Fruit fly (Drosophila melanogaster): ENCODE data around the gene CG11696.

The CG11696 gene

DNA sequence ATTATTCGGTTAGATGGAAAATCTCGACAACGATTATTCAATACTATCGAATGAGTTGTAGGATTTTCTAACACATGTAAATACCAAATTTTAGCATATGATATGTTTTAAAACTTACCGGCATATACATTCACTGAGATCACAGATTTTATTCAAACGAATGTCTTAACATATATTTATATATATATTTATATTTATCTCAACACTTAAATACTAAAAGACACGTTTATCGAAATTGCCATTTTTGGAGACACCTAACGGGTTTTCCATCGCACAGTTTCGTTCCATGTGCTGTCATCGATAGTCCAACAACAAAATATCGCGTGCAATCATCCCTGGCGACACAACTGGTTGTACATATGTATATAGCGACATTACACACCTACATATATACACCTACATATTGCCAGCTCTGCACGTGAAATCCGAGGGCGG is 38.1 kb downstream of the CG11696 start, which contains the start of the genes CG2247 and CG1703 (continued):
- TF ChIP-seq CG14710 (tag; optimal IDR thresholded peaks at IDR 0.05) (peak; percentile 76), grn (GFP tag; optimal IDR thresholded peaks at IDR 0.05) (peak; percentile 26), Optix (GFP tag; IDR thresholded peaks at IDR 0.05) (no peak), HLH4C (GFP tag; IDR thresholded peaks at IDR 0.05; ENCODE audit: partially characterized antibody) (peak; percentile 73; the same call in 2 of the 3 replicates), sim (GFP tag; IDR thresholded peaks at IDR 0.05) (no peak), CG17359 (tag; optimal IDR thresholded peaks at IDR 0.05) (no peak), Doc3 (GFP tag; IDR thresholded peaks at IDR 0.05; ENCODE audit: partially characterized antibody) (peak; percentile 70; the same call in 2 of the 3 replicates), Myb (GFP tag; optimal IDR thresholded peaks at IDR 0.05) (peak; percentile 23), CG17186 (GFP tag; optimal IDR thresholded peaks at IDR 0.05) (peak; percentile 39), pzg (GFP tag; optimal IDR thresholded peaks at IDR 0.05) (peak; percentile 78), ttk (GFP tag; IDR thresholded peaks at IDR 0.05) (no peak), Ets97D (GFP tag; optimal IDR thresholded peaks at IDR 0.05) (peak; percentile 25), CG10267 (tag; optimal IDR thresholded peaks at IDR 0.05) (peak; percentile 80), Max (GFP tag; optimal IDR thresholded peaks at IDR 0.05) (peak; percentile 22), sug (tag; optimal IDR thresholded peaks at IDR 0.05) (peak; percentile 30), CG2712 (tag; optimal IDR thresholded peaks at IDR 0.05) (peak; percentile 60), Doc2 (GFP tag; IDR thresholded peaks at IDR 0.05) (no peak), nom (GFP tag; optimal IDR thresholded peaks at IDR 0.05) (no peak), CG17912 (GFP tag; optimal IDR thresholded peaks at IDR 0.05) (no peak), Sry-δ (GFP tag; optimal IDR thresholded peaks at IDR 0.05) (peak; percentile 75), tna (GFP tag; IDR thresholded peaks at IDR 0.05; ENCODE audit: partially characterized antibody) (peak; percentile 51; the same call in 1 of the 2 replicates), HmgZ (tag; optimal IDR thresholded peaks at IDR 0.05) (peak; percentile 4), cato (GFP tag; optimal IDR thresholded peaks at IDR 0.05; ENCODE audit: borderline replicate concordance) (no peak), chinmo (GFP tag; IDR thresholded peaks at IDR 0.05; ENCODE audit: partially characterized antibody) (peak; percentile 58; the same call in 1 of the 4 replicates), D19A (tag; optimal IDR thresholded peaks at IDR 0.05) (peak; percentile 10), zen2 (GFP tag; IDR thresholded peaks at IDR 0.05; ENCODE audit: partially characterized antibody) (peak; percentile 37; the same call in 1 of the 3 replicates), YL-1 (GFP tag; optimal IDR thresholded peaks at IDR 0.05) (peak; percentile 40), ac (GFP tag; optimal IDR thresholded peaks at IDR 0.05) (no peak), lbe (GFP tag; optimal IDR thresholded peaks at IDR 0.05) (no peak), CG18262 (tag; optimal IDR thresholded peaks at IDR 0.05) (peak; percentile 21), CG14860 (GFP tag; IDR thresholded peaks at IDR 0.05; ENCODE audit: partially characterized antibody) (peak; percentile 76), grau (tag; optimal IDR thresholded peaks at IDR 0.05) (peak; percentile 38), Bgb (GFP tag; IDR thresholded peaks at IDR 0.05; ENCODE audit: partially characterized antibody) (peak; percentile 81), ato (GFP tag; IDR thresholded peaks at IDR 0.05; ENCODE audit: partially characterized antibody) (0 out of 2 replicates have a peak, but pooled peaks have one; percentile 8), CG12659 (GFP tag; optimal IDR thresholded peaks at IDR 0.05) (peak; percentile 73), inv (GFP tag; IDR thresholded peaks at IDR 0.05; ENCODE audit: partially characterized antibody) (peak; percentile 80), MBD-R2 (GFP tag; IDR thresholded peaks at IDR 0.05) (0 out of 2 replicates have a peak, but pooled peaks have one; percentile 19), CG4360 (GFP tag; IDR thresholded peaks at IDR 0.05) (peak; percentile 77; the same call in 1 of the 2 replicates), Med (GFP tag) (no peak), Eip74EF (GFP tag; optimal IDR thresholded peaks at IDR 0.05) (no peak), CG15514 (GFP tag; optimal IDR thresholded peaks at IDR 0.05) (peak; percentile 68), CG18599 (GFP tag; optimal IDR thresholded peaks at IDR 0.05) (no peak), wek (GFP tag; optimal IDR thresholded peaks at IDR 0.05) (no peak), CG15479 (GFP tag; optimal IDR thresholded peaks at IDR 0.05) (peak; percentile 45), BEAF-32 (GFP tag; optimal IDR thresholded peaks at IDR 0.05) (peak; percentile 90), CG13287 (GFP tag; IDR thresholded peaks at IDR 0.05; ENCODE audit: partially characterized antibody) (peak; percentile 88), H15 (GFP tag; IDR thresholded peaks at IDR 0.05) (no peak)

All from whole organism, embryonic.